Worm (Caenorhabditis elegans): ENCODE measurements around the gene abcf-1.

ce11 chrV:12729220-12729619, 34.0 kb downstream of the abcf-1 start, which contains the start of gene R11D1.10:
- no peak for TF ChIP-seq nhr-25 (tag; optimal IDR thresholded peaks at IDR 0.05)
- no peak for TF ChIP-seq mbf-1 (tag; optimal IDR thresholded peaks at IDR 0.05)
- no peak for TF ChIP-seq nhr-237 (tag; optimal IDR thresholded peaks at IDR 0.05)
- no peak for TF ChIP-seq R02D3.7 (tag; optimal IDR thresholded peaks at IDR 0.05)
- no peak for TF ChIP-seq mab-5 (tag; optimal IDR thresholded peaks at IDR 0.05)
- no peak for TF ChIP-seq nhr-12 (tag; optimal IDR thresholded peaks at IDR 0.05)

All from whole organism, L2 larva.